Worm (Caenorhabditis elegans) whole organism, young adult: ENCODE data around the gene C48B4.7.

Source experiments
- B0035.1 ChIP-seq: sonication (generic microtip); optimal IDR thresholded peaks from 2 replicates; lab custom pipeline; 2016; ENCODE audit warnings: missing genetic modification characterization, mild to moderate bottlenecking, missing compliant biosample characterization, missing genotype, missing genetic modification reagents
- B0336.3 ChIP-seq: fragments of 200-800 bp; sonication (Bioruptor generic); IDR thresholded peaks from 2 replicates; pipeline ENCODE4 v1.3.6; 2022; ENCODE audit warnings: missing genetic modification characterization, missing compliant biosample characterization
- F23B12.7 ChIP-seq: sonication (generic microtip); optimal IDR thresholded peaks from 2 replicates; lab custom pipeline; 2017; ENCODE audit warnings: missing genetic modification characterization, mild to moderate bottlenecking, missing compliant biosample characterization, antibody characterized with exemption, moderate library complexity; ENCODE audit not compliant: insufficient read depth
- F33H1.4 ChIP-seq: fragments of 200-800 bp; sonication (Bioruptor generic); IDR thresholded peaks from 2 replicates; pipeline ENCODE4 v1.3.6; 2022; ENCODE audit warnings: missing genetic modification reagents, missing genetic modification characterization, missing compliant biosample characterization
- F39B2.1 ChIP-seq: fragments of 200-800 bp; sonication (Bioruptor generic); IDR thresholded peaks from 2 replicates; pipeline ENCODE4 v1.3.6; 2022; ENCODE audit warnings: missing genetic modification reagents, missing genetic modification characterization, missing compliant biosample characterization
- F55B11.4 ChIP-seq: sonication (generic microtip); optimal IDR thresholded peaks from 2 replicates; lab custom pipeline; 2016; ENCODE audit warnings: missing compliant biosample characterization, missing genetic modification characterization, borderline replicate concordance; ENCODE audit not compliant: insufficient read depth
- Y53F4B.3 ChIP-seq: fragments of 200-800 bp; sonication (Bioruptor generic); IDR thresholded peaks from 2 replicates; pipeline ENCODE4 v1.3.6; 2022; ENCODE audit warnings: missing genetic modification reagents, missing genetic modification characterization, missing compliant biosample characterization
- aptf-2 ChIP-seq: fragments of 200-800 bp; sonication (Bioruptor generic); conservative IDR thresholded peaks from 2 replicates; pipeline ENCODE4 v1.3.6; 2022; ENCODE audit warnings: missing genetic modification reagents, missing genetic modification characterization, missing compliant biosample characterization
- athp-1 ChIP-seq: sonication (generic microtip); optimal IDR thresholded peaks from 2 replicates; lab custom pipeline; 2017; ENCODE audit warnings: mild to moderate bottlenecking, missing genetic modification characterization, missing compliant biosample characterization
- attf-5 ChIP-seq: fragments of 200-800 bp; sonication (Bioruptor generic); optimal IDR thresholded peaks from 2 replicates; lab custom pipeline; 2018; ENCODE audit warnings: mild to moderate bottlenecking, missing genetic modification characterization, missing compliant biosample characterization
- attf-6 ChIP-seq: fragments of 200-800 bp; sonication (Bioruptor generic); IDR thresholded peaks from 2 replicates; pipeline ENCODE4 v1.3.6; 2022; ENCODE audit warnings: missing genetic modification reagents, missing genetic modification characterization, missing compliant biosample characterization
- bed-2 ChIP-seq: fragments of 200-800 bp; sonication (Bioruptor generic); IDR thresholded peaks from 2 replicates; pipeline ENCODE4 v1.3.6; 2022; ENCODE audit warnings: missing genetic modification reagents, missing genetic modification characterization, missing compliant biosample characterization
- cebp-1 ChIP-seq, 2 experiments: fragments of 200-800 bp in 1 of 2; sonication (Bioruptor generic) in 1 of 2; sonication (generic microtip) in 1 of 2; IDR thresholded peaks in 1 of 2; optimal IDR thresholded peaks in 1 of 2; 2 replicates each; pipeline versions ENCODE4 v1.3.6 to Lab custom; 2017 to 2022; ENCODE audit warnings: missing compliant biosample characterization in 2 of 2, missing genetic modification characterization in 2 of 2, mild to moderate bottlenecking in 1 of 2, missing genetic modification reagents in 1 of 2, moderate library complexity in 1 of 2
- ceh-58 ChIP-seq: fragments of 200-800 bp; sonication (Bioruptor generic); IDR thresholded peaks from 2 replicates; pipeline ENCODE4 v1.3.6; 2022; ENCODE audit warnings: missing genetic modification characterization, missing compliant biosample characterization
- dox-1 ChIP-seq: fragments of 200-800 bp; sonication (Bioruptor generic); IDR thresholded peaks from 2 replicates; pipeline ENCODE4 v1.3.6; 2022; ENCODE audit warnings: missing genetic modification reagents, missing genetic modification characterization, missing compliant biosample characterization
- efl-1 ChIP-seq: fragments of 150-350 bp; optimal IDR thresholded peaks from 2 replicates; lab custom pipeline; 2014; ENCODE audit warnings: missing biosample characterization, missing genetic modification reagents, missing genetic modification characterization
- egl-44 ChIP-seq: fragments of 200-800 bp; sonication (Bioruptor generic); IDR thresholded peaks from 2 replicates; pipeline ENCODE4 v1.3.6; 2022; ENCODE audit warnings: missing genetic modification reagents, missing genetic modification characterization, missing compliant biosample characterization
- egrh-3 ChIP-seq: fragments of 200-800 bp; sonication (Bioruptor generic); IDR thresholded peaks from 2 replicates; pipeline ENCODE4 v1.3.6; 2022; ENCODE audit warnings: missing genetic modification reagents, missing genetic modification characterization, missing compliant biosample characterization
- ets-4 ChIP-seq: fragments of 200-800 bp; sonication (Bioruptor generic); optimal IDR thresholded peaks from 2 replicates; lab custom pipeline; 2018; ENCODE audit warnings: mild to moderate bottlenecking, missing genetic modification characterization, missing compliant biosample characterization
- hmg-1.2 ChIP-seq: fragments of 200-800 bp; sonication (Bioruptor generic); IDR thresholded peaks from 2 replicates; pipeline ENCODE4 v1.3.6; 2022; ENCODE audit warnings: missing genetic modification reagents, missing genetic modification characterization, missing compliant biosample characterization
- hsf-1 ChIP-seq: fragments of 200-800 bp; sonication (Bioruptor generic); IDR thresholded peaks from 2 replicates; pipeline ENCODE4 v1.3.6; 2022; ENCODE audit warnings: missing genetic modification reagents, missing genetic modification characterization, missing compliant biosample characterization
- let-607 ChIP-seq, 2 experiments: fragments of 200-800 bp in 1 of 2; sonication (Bioruptor generic) in 1 of 2; sonication (generic microtip) in 1 of 2; optimal IDR thresholded peaks; 2 replicates each; lab custom pipeline; 2016 to 2018; ENCODE audit warnings: mild to moderate bottlenecking in 2 of 2, missing compliant biosample characterization in 2 of 2, missing genetic modification characterization in 2 of 2, moderate library complexity in 2 of 2, missing genotype in 1 of 2
- lin-35 ChIP-seq, 3 experiments: fragments of 150-350 bp in 2 of 3; sonication (generic microtip) in 1 of 3; optimal IDR thresholded peaks; 2 replicates each; lab custom pipeline; 2014 to 2018; ENCODE audit warnings: missing biosample characterization in 3 of 3, missing genetic modification characterization in 3 of 3, missing genetic modification reagents in 3 of 3
- lsl-1 ChIP-seq: fragments of 200-800 bp; sonication (Bioruptor generic); optimal IDR thresholded peaks from 2 replicates; lab custom pipeline; 2018; ENCODE audit warnings: mild to moderate bottlenecking, missing genetic modification characterization, moderate library complexity, missing compliant biosample characterization
- madf-6 ChIP-seq: fragments of 200-800 bp; sonication (Bioruptor generic); IDR thresholded peaks from 2 replicates; pipeline ENCODE4 v1.3.6; 2022; ENCODE audit warnings: missing genetic modification reagents, missing genetic modification characterization, missing compliant biosample characterization
- nfya-2 ChIP-seq: fragments of 200-800 bp; sonication (Bioruptor generic); IDR thresholded peaks from 2 replicates; pipeline ENCODE4 v1.3.6; 2022; ENCODE audit warnings: missing genetic modification reagents, missing genetic modification characterization, missing compliant biosample characterization
- pbrm-1 ChIP-seq: fragments of 200-800 bp; sonication (Bioruptor generic); IDR thresholded peaks from 2 replicates; pipeline ENCODE4 v1.3.6; 2022; ENCODE audit warnings: missing genetic modification reagents, missing genetic modification characterization, missing compliant biosample characterization
- pha-4 ChIP-seq: fragments of 150-350 bp; sonication (generic microtip); optimal IDR thresholded peaks from 2 replicates; lab custom pipeline; 2014; ENCODE audit warnings: missing biosample characterization, missing genetic modification reagents, missing genetic modification characterization
- repo-1 ChIP-seq: sonication (generic microtip); optimal IDR thresholded peaks from 2 replicates; lab custom pipeline; 2017; ENCODE audit warnings: mild to moderate bottlenecking, missing genetic modification characterization, missing compliant biosample characterization
- rpc-1 ChIP-seq, 2 experiments: fragments of 150-350 bp in 1 of 2; sonication (generic microtip) in 1 of 2; optimal IDR thresholded peaks; 2 replicates each; lab custom pipeline; 2014 to 2018; ENCODE audit warnings: missing biosample characterization in 1 of 2, missing genetic modification characterization in 1 of 2, missing genetic modification reagents in 1 of 2, missing genotype in 1 of 2
- zfh-2 ChIP-seq: fragments of 200-800 bp; sonication (Bioruptor generic); conservative IDR thresholded peaks from 2 replicates; pipeline ENCODE4 v1.3.6; 2022; ENCODE audit warnings: missing genetic modification reagents, missing genetic modification characterization, missing compliant biosample characterization
- ztf-18 ChIP-seq: sonication (generic microtip); optimal IDR thresholded peaks from 2 replicates; lab custom pipeline; 2016; ENCODE audit warnings: missing genotype, mild to moderate bottlenecking, missing genetic modification characterization, missing compliant biosample characterization
- ztf-22 ChIP-seq: fragments of 200-800 bp; sonication (Bioruptor generic); optimal IDR thresholded peaks from 2 replicates; lab custom pipeline; 2018; ENCODE audit warnings: mild to moderate bottlenecking, missing genetic modification characterization, moderate library complexity, missing compliant biosample characterization

The C48B4.7 gene

DNA sequence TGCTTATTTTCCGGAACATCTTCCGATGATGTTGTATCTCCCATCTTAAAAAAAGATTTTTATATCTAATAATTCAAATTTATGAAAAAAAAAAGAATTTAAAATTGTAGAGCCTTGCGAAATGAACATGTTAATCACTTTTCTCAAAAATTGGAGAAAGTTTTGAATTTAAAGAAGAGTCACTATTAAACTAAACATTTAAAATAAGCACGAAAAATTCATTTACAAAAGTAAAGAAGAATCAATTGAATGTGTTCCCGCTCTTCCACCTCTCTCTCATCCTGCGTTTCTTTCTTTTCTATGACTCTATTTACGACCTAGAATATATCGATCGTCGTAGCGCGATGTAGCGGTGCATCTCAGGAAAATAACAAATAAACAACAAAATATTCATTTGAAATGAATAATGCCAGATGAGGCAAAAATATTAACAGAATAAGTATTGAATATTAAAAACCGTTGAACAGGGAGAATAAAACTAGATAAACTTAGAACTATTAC, 20.5 kb downstream of the C48B4.7 start, which contains the start of gene ZK1098.3:
Gene ZK1098.3, minus strand, starts transcription at position 51 of the 501 bp plus-strand sequence.
- TF ChIP-seq pha-4 (tag; lab: Kevin White, UChicago): no peak
- no peak for TF ChIP-seq aptf-2
- TF ChIP-seq hmg-1.2 (GFP tag; lab: Robert Waterston, UW): peak; percentile 27; the same call in 1 of the 2 replicates
- peak; percentile 2 for TF ChIP-seq attf-5 (GFP tag; lab: Kevin White, UChicago)
- TF ChIP-seq, all 124 proteins: peak for 2

- TF ChIP-seq F33H1.4 (GFP tag; lab: Robert Waterston, UW) (peak; percentile 52), madf-6 (peak; percentile 19; the same call in 1 of the 2 replicates), pbrm-1 (GFP tag; lab: Robert Waterston, UW) (peak; percentile 17; the same call in 1 of the 2 replicates), egrh-3 (GFP tag; lab: Robert Waterston, UW) (0 out of 2 replicates have a peak, but pooled peaks have one; percentile 27), dox-1 (GFP tag; lab: Robert Waterston, UW) (0 out of 2 replicates have a peak, but pooled peaks have one; percentile 29), hsf-1 (GFP tag; lab: Robert Waterston, UW) (peak; percentile 96)
Measured at ce11 chrIII:9534193-9534592, 25.0 kb downstream of the C48B4.7 start.

DNA sequence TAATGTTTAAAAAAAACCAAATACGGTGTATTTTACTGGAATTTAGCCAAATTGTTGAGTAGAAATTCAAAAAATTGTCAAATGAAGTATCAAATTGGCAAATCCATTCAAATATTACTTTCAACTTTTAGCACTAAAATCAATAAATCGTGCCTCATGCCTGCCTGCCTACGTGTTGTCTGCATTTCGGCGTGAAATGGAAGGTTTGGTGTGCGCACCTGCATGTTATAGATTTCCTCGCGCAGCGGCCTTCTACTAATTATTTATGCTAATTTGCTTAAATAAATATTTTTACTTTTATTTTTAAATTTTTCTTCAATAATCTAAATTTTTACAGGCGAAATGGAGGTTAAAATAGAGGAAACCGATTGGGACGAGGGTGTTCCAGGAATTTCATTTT, 30.4 kb downstream of the C48B4.7 start, which contains the start of gene ZK1098.2:
Gene ZK1098.2, plus strand, starts transcription at position 336 of the 400 bp plus-strand sequence.
- TF ChIP-seq F39B2.1 (GFP tag; lab: Robert Waterston, UW) (no peak), lin-35 (GFP tag; optimal IDR thresholded peaks at IDR 0.05; lab: Kevin White, UChicago) (peak in 1 of 3 experiments; percentile 49), attf-5 (GFP tag; lab: Kevin White, UChicago) (peak; percentile 61), rpc-1 (optimal IDR thresholded peaks at IDR 0.05; lab: Kevin White, UChicago) (no peak), rpc-1 (tag; optimal IDR thresholded peaks at IDR 0.05; lab: Kevin White, UChicago) (no peak), egrh-3 (GFP tag; lab: Robert Waterston, UW) (no peak), egl-44 (GFP tag; lab: Robert Waterston, UW) (0 out of 2 replicates have a peak, but pooled peaks have one; percentile 13), ztf-18 (peak; percentile 20), F23B12.7 (tag; lab: Kevin White, UChicago) (peak; percentile 64), let-607 (tag; optimal IDR thresholded peaks at IDR 0.05; lab: Kevin White, UChicago) (peak; percentile 77 to 92)

DNA sequence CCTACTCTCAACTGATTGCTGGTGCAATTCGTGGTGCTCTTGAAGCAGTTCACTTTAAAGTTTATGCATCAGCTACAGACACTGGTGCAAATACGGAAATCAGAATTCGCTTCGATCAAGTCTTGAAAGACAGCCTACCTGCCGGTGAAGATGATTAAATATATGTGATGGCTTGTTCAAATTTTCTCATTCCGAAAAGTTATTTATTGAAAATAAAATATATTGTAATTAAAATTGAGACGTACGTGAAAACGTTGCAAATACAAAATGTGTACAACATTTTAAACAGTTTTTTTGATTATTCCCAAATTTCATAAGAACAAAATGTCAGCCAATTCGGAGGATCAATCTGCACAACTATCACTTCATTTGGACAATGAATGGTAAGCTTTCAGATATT, 32.4 kb downstream of the C48B4.7 start, which contains the start of gene ZK1098.6:
Gene ZK1098.6, plus strand, starts transcription at position 301 of the 400 bp plus-strand sequence.
- TF ChIP-seq ceh-58: no peak
- no peak for TF ChIP-seq ets-4 (GFP tag; lab: Kevin White, UChicago)

DNA sequence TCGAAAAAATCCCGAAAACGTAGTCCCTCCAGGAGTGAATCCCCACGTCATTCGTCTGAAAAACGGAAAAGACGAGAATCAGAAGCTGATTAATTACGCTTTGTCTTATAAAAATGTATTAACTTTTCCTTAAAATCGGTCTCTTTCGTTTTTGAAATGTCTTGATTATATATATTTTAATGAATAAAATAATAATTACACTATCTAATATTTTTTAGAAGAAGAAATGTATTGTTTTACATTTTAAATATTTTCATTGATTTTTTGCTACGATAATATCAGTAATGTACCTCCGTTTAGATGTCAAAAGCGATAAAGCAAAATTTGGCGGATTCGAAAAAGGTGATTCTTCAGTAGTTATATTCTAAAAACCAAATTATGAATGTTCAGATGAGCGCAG, 34.0 kb downstream of the C48B4.7 start, which contains the start of gene trpp-3:
Gene trpp-3, plus strand, starts transcription at position 301 of the 400 bp plus-strand sequence.
- TF ChIP-seq lin-35 (GFP tag; optimal IDR thresholded peaks at IDR 0.05; lab: Kevin White, UChicago) (no peak), repo-1 (tag; lab: Kevin White, UChicago) (no peak), lsl-1 (GFP tag; lab: Kevin White, UChicago) (no peak), zfh-2 (GFP tag; lab: Robert Waterston, UW) (no peak), efl-1 (no peak), attf-6 (GFP tag; lab: Robert Waterston, UW) (no peak), athp-1 (tag; lab: Kevin White, UChicago) (no peak), cebp-1 (GFP tag; IDR thresholded peaks at IDR 0.05; lab: Robert Waterston, UW) (no peak), cebp-1 (tag; optimal IDR thresholded peaks at IDR 0.05; lab: Kevin White, UChicago) (no peak), B0035.1 (tag; lab: Kevin White, UChicago) (no peak), F55B11.4 (no peak), bed-2 (GFP tag; lab: Robert Waterston, UW) (no peak), aptf-2 (no peak), hmg-1.2 (GFP tag; lab: Robert Waterston, UW) (no peak), B0336.3 (GFP tag; lab: Robert Waterston, UW) (no peak), Y53F4B.3 (GFP tag; lab: Robert Waterston, UW) (no peak), nfya-2 (GFP tag; lab: Robert Waterston, UW) (no peak), pbrm-1 (GFP tag; lab: Robert Waterston, UW) (no peak), ztf-22 (no peak)
